Worm (Caenorhabditis elegans) whole organism, late embryonic: ENCODE results near the gene isy-1.

Experiments
- F13H6.1 ChIP-seq: sonication (generic microtip); optimal IDR thresholded peaks from 2 replicates; lab custom pipeline; 2016; ENCODE audit warnings: missing genetic modification characterization, missing compliant biosample characterization
- ama-1 ChIP-seq: fragments of 150-350 bp; optimal IDR thresholded peaks from 2 replicates; lab custom pipeline; 2014
- ceh-19 ChIP-seq: fragments of 200-800 bp; sonication (Bioruptor generic); optimal IDR thresholded peaks from 2 replicates; lab custom pipeline; 2018; ENCODE audit warnings: mild to moderate bottlenecking, missing genetic modification characterization, missing compliant biosample characterization
- ceh-2 ChIP-seq: sonication (generic microtip); optimal IDR thresholded peaks from 2 replicates; lab custom pipeline; 2016; ENCODE audit warnings: missing genotype, missing genetic modification characterization, missing compliant biosample characterization
- elt-2 ChIP-seq: sonication (generic microtip); optimal IDR thresholded peaks from 2 replicates; lab custom pipeline; 2016; ENCODE audit warnings: missing genetic modification reagents, missing genetic modification characterization, missing compliant biosample characterization
- hlh-30 ChIP-seq: sonication (generic microtip); optimal IDR thresholded peaks from 2 replicates; lab custom pipeline; 2017; ENCODE audit warnings: antibody characterized with exemption, missing genetic modification characterization, missing compliant biosample characterization; ENCODE audit not compliant: insufficient read depth
- hlh-6 ChIP-seq: sonication (generic microtip); optimal IDR thresholded peaks from 2 replicates; lab custom pipeline; 2016; ENCODE audit warnings: missing genotype, missing genetic modification characterization, missing compliant biosample characterization
- lim-6 ChIP-seq: sonication (generic microtip); optimal IDR thresholded peaks from 2 replicates; lab custom pipeline; 2016; ENCODE audit warnings: missing genetic modification characterization, missing compliant biosample characterization
- madf-2 ChIP-seq: sonication (generic microtip); optimal IDR thresholded peaks from 2 replicates; lab custom pipeline; 2017; ENCODE audit warnings: missing genetic modification characterization, missing compliant biosample characterization
- nhr-232 ChIP-seq: sonication (generic microtip); optimal IDR thresholded peaks from 2 replicates; lab custom pipeline; 2016; ENCODE audit warnings: missing genetic modification characterization, missing compliant biosample characterization
- unc-42 ChIP-seq: sonication (generic microtip); optimal IDR thresholded peaks from 2 replicates; lab custom pipeline; 2016; ENCODE audit warnings: missing genotype, missing genetic modification characterization, missing compliant biosample characterization
- unc-86 ChIP-seq: sonication (generic microtip); optimal IDR thresholded peaks from 2 replicates; lab custom pipeline; 2016; ENCODE audit warnings: missing genetic modification characterization, missing compliant biosample characterization

- TF ChIP-seq hlh-30 (tag; lab: Kevin White, UChicago) (no peak), F13H6.1 (tag; lab: Kevin White, UChicago) (no peak), hlh-6 (no peak), elt-2 (tag; lab: Kevin White, UChicago) (no peak), ama-1 (lab: Kevin White, UChicago) (no peak), lim-6 (tag; lab: Kevin White, UChicago) (no peak), madf-2 (tag; lab: Kevin White, UChicago) (no peak), unc-42 (no peak), unc-86 (tag; lab: Kevin White, UChicago) (no peak), ceh-2 (no peak), nhr-232 (tag; lab: Kevin White, UChicago) (no peak), ceh-19 (no peak)
Measured at ce11 chrV:11010768-11011167, 10.3 kb upstream of the isy-1 start.
